Fruit fly (Drosophila melanogaster) whole organism, embryonic: ENCODE measurements around the gene Uvrag.

Source experiments
- Asciz ChIP-seq: fragments of 200-800 bp; sonication (Bioruptor generic); optimal IDR thresholded peaks from 2 replicates; lab custom pipeline; 2017; ENCODE audit warnings: missing biosample characterization, mild to moderate bottlenecking, missing genetic modification characterization, missing genetic modification reagents
- Blimp-1 ChIP-seq: fragments of 200-800 bp; sonication (Bioruptor generic); optimal IDR thresholded peaks from 3 replicates; lab custom pipeline; 2018; ENCODE audit warnings: missing biosample characterization, missing genetic modification characterization, mild to moderate bottlenecking, moderate library complexity, missing genetic modification reagents
- CG12769 ChIP-seq: fragments of 200-800 bp; sonication (Bioruptor generic); optimal IDR thresholded peaks from 2 replicates; lab custom pipeline; 2019; ENCODE audit warnings: missing biosample characterization, mild to moderate bottlenecking, missing genetic modification characterization, moderate library complexity
- CG1603 ChIP-seq: fragments of 200-800 bp; sonication (Bioruptor generic); optimal IDR thresholded peaks from 2 replicates; lab custom pipeline; 2019; ENCODE audit warnings: missing biosample characterization, mild to moderate bottlenecking, missing genetic modification characterization, moderate library complexity
- CG18599 ChIP-seq: fragments of 200-800 bp; sonication (Bioruptor generic); optimal IDR thresholded peaks from 3 replicates; lab custom pipeline; 2017; ENCODE audit warnings: missing biosample characterization, missing genetic modification characterization, mild to moderate bottlenecking, moderate library complexity, missing genetic modification reagents
- CG2116 ChIP-seq: fragments of 200-800 bp; sonication (Bioruptor generic); optimal IDR thresholded peaks from 3 replicates; lab custom pipeline; 2018; ENCODE audit warnings: missing biosample characterization, mild to moderate bottlenecking, missing genetic modification characterization
- CG2712 ChIP-seq: fragments of 200-800 bp; optimal IDR thresholded peaks from 3 replicates; lab custom pipeline; 2019; ENCODE audit warnings: missing biosample characterization, mild to moderate bottlenecking, missing genetic modification characterization, moderate library complexity
- CG3847 ChIP-seq: fragments of 200-800 bp; sonication (Bioruptor generic); IDR thresholded peaks from 2 replicates; pipeline ENCODE4 v1.3.6; 2022; ENCODE audit warnings: missing biosample characterization, missing genetic modification characterization
- CG4424 ChIP-seq: fragments of 200-800 bp; sonication (Bioruptor generic); optimal IDR thresholded peaks from 3 replicates; lab custom pipeline; 2016; ENCODE audit warnings: missing biosample characterization, missing genetic modification characterization
- CG4730 ChIP-seq: fragments of 200-800 bp; sonication (Bioruptor generic); IDR thresholded peaks from 2 replicates; pipeline ENCODE4 v1.3.6; 2022; ENCODE audit warnings: missing biosample characterization, missing genetic modification characterization
- CG6254 ChIP-seq: fragments of 200-800 bp; sonication (Bioruptor generic); optimal IDR thresholded peaks from 3 replicates; lab custom pipeline; 2017; ENCODE audit warnings: mild to moderate bottlenecking, missing biosample characterization, missing genetic modification reagents, missing genetic modification characterization
- CG6689 ChIP-seq: fragments of 200-800 bp; sonication (Bioruptor generic); IDR thresholded peaks from 2 replicates; pipeline ENCODE4 v1.3.6; 2022; ENCODE audit warnings: missing biosample characterization, missing genetic modification characterization
- CG8290 ChIP-seq, 3 experiments: fragments of 200-800 bp; sonication (Bioruptor generic); optimal IDR thresholded peaks; 2 replicates each; lab custom pipeline; 2016 to 2019; ENCODE audit warnings: missing biosample characterization in 3 of 3, missing genetic modification characterization in 3 of 3, mild to moderate bottlenecking in 2 of 3, moderate library complexity in 1 of 3
- CG9609 ChIP-seq: fragments of 200-800 bp; sonication (Bioruptor generic); optimal IDR thresholded peaks from 3 replicates; lab custom pipeline; 2016; ENCODE audit warnings: missing biosample characterization, missing genetic modification characterization
- CHES-1-like ChIP-seq: fragments of 200-800 bp; sonication (Bioruptor generic); optimal IDR thresholded peaks from 2 replicates; lab custom pipeline; 2016; ENCODE audit warnings: missing biosample characterization, missing genetic modification characterization
- Dip2 ChIP-seq: fragments of 200-800 bp; sonication (Bioruptor generic); IDR thresholded peaks from 2 replicates; pipeline ENCODE4 v1.3.6; 2022; ENCODE audit warnings: missing biosample characterization, missing genetic modification characterization
- Ets65A ChIP-seq: fragments of 200-800 bp; sonication (Bioruptor generic); peaks from one replicate; lab custom pipeline; 2016; ENCODE audit warnings: missing biosample characterization, missing genetic modification characterization
- HHEX ChIP-seq: fragments of 200-800 bp; sonication (Bioruptor generic); optimal IDR thresholded peaks from 3 replicates; lab custom pipeline; 2017; ENCODE audit warnings: missing biosample characterization, mild to moderate bottlenecking, missing genetic modification characterization, missing genetic modification reagents
- Oli ChIP-seq: fragments of 200-800 bp; sonication (Bioruptor generic); optimal IDR thresholded peaks from 2 replicates; lab custom pipeline; 2018; ENCODE audit warnings: missing biosample characterization, mild to moderate bottlenecking, missing genetic modification characterization, moderate library complexity
- Ptx1 ChIP-seq: fragments of 200-800 bp; sonication (Bioruptor generic); IDR thresholded peaks from 2 replicates; pipeline ENCODE4 v1.3.6; 2022; ENCODE audit warnings: missing biosample characterization, missing genetic modification characterization
- Ravus ChIP-seq: fragments of 200-800 bp; sonication (Bioruptor generic); IDR thresholded peaks from 2 replicates; pipeline ENCODE4 v1.3.6; 2022; ENCODE audit warnings: missing biosample characterization, missing genetic modification characterization
- Rfx ChIP-seq: fragments of 200-800 bp; sonication (Bioruptor generic); IDR thresholded peaks from 2 replicates; pipeline ENCODE4 v1.3.6; 2022; ENCODE audit warnings: missing biosample characterization, missing genetic modification characterization
- al ChIP-seq: fragments of 200-800 bp; sonication (Bioruptor generic); IDR thresholded peaks from 2 replicates; pipeline ENCODE4 v1.3.6; 2022; ENCODE audit warnings: missing biosample characterization, missing genetic modification characterization
- ara ChIP-seq: fragments of 200-800 bp; sonication (Bioruptor generic); IDR thresholded peaks from 2 replicates; pipeline ENCODE4 v1.3.6; 2022; ENCODE audit warnings: missing biosample characterization, missing genetic modification characterization
- bab2 ChIP-seq: fragments of 200-800 bp; sonication (Bioruptor generic); optimal IDR thresholded peaks from 2 replicates; lab custom pipeline; 2016; ENCODE audit warnings: missing biosample characterization, missing genetic modification characterization
- bcd ChIP-seq: fragments of 200-800 bp; sonication (Bioruptor generic); optimal IDR thresholded peaks from 2 replicates; lab custom pipeline; 2017; ENCODE audit warnings: missing biosample characterization, mild to moderate bottlenecking, missing genetic modification characterization
- cas ChIP-seq: fragments of 200-800 bp; sonication (Bioruptor generic); IDR thresholded peaks from 2 replicates; pipeline ENCODE4 v1.3.6; 2022; ENCODE audit warnings: missing biosample characterization, missing genetic modification characterization
- ci ChIP-seq: fragments of 200-800 bp; sonication (Bioruptor generic); IDR thresholded peaks from 3 replicates; pipeline ENCODE4 v1.3.6; 2022; ENCODE audit warnings: missing biosample characterization, missing genetic modification characterization
- da ChIP-seq: fragments of 200-800 bp; sonication (Bioruptor generic); optimal IDR thresholded peaks from 2 replicates; lab custom pipeline; 2016; ENCODE audit warnings: missing biosample characterization, missing genetic modification characterization
- dmrt11E ChIP-seq: fragments of 200-800 bp; sonication (Bioruptor generic); optimal IDR thresholded peaks from 3 replicates; lab custom pipeline; 2018; ENCODE audit warnings: missing biosample characterization, mild to moderate bottlenecking, missing genetic modification characterization, moderate library complexity
- exex ChIP-seq: fragments of 200-800 bp; sonication (Bioruptor generic); optimal IDR thresholded peaks from 4 replicates; lab custom pipeline; 2018; ENCODE audit warnings: missing biosample characterization, mild to moderate bottlenecking, missing genetic modification characterization, moderate library complexity
- fd96Cb ChIP-seq: fragments of 200-800 bp; sonication (Bioruptor generic); optimal IDR thresholded peaks from 2 replicates; lab custom pipeline; 2018; ENCODE audit warnings: missing biosample characterization, mild to moderate bottlenecking, missing genetic modification characterization, moderate library complexity
- gem ChIP-seq: fragments of 200-800 bp; sonication (Bioruptor generic); optimal IDR thresholded peaks from 2 replicates; lab custom pipeline; 2019; ENCODE audit warnings: missing biosample characterization, mild to moderate bottlenecking, missing genetic modification characterization, moderate library complexity
- jigr1 ChIP-seq: fragments of 200-800 bp; sonication (Bioruptor generic); IDR thresholded peaks from 3 replicates; pipeline ENCODE4 v1.3.6; 2022; ENCODE audit warnings: missing biosample characterization, missing genetic modification characterization
- lab ChIP-seq: fragments of 200-800 bp; sonication (Bioruptor generic); optimal IDR thresholded peaks from 3 replicates; lab custom pipeline; 2017; ENCODE audit warnings: missing biosample characterization, missing genetic modification characterization, mild to moderate bottlenecking, moderate library complexity, missing genetic modification reagents
- lilli ChIP-seq: fragments of 200-800 bp; sonication (Bioruptor generic); optimal IDR thresholded peaks from 3 replicates; lab custom pipeline; 2016; ENCODE audit warnings: missing biosample characterization, missing genetic modification characterization
- lov ChIP-seq, 2 experiments: fragments of 200-800 bp in 1 of 2; fragments of >200 bp in 1 of 2; sonication (Bioruptor generic) in 1 of 2; IDR thresholded peaks in 1 of 2; optimal IDR thresholded peaks in 1 of 2; 2 replicates in 1 of 2; 3 replicates in 1 of 2; pipeline versions ENCODE4 v1.3.6 to Lab custom; 2017 to 2022; ENCODE audit warnings: missing biosample characterization in 1 of 2, missing genetic modification characterization in 1 of 2
- mirr ChIP-seq: fragments of 200-800 bp; sonication (Bioruptor generic); optimal IDR thresholded peaks from 3 replicates; lab custom pipeline; 2018; ENCODE audit warnings: missing biosample characterization, mild to moderate bottlenecking, missing genetic modification characterization
- oc ChIP-seq: fragments of 200-800 bp; sonication (Bioruptor generic); optimal IDR thresholded peaks from 2 replicates; lab custom pipeline; 2018; ENCODE audit warnings: missing biosample characterization, mild to moderate bottlenecking, missing genetic modification characterization, moderate library complexity
- onecut ChIP-seq: fragments of 200-800 bp; sonication (Bioruptor generic); IDR thresholded peaks from 2 replicates; pipeline ENCODE4 v1.3.6; 2022; ENCODE audit warnings: missing biosample characterization, missing genetic modification characterization
- org-1 ChIP-seq: fragments of 200-800 bp; sonication (Bioruptor generic); optimal IDR thresholded peaks from 2 replicates; lab custom pipeline; 2017; ENCODE audit warnings: missing biosample characterization, missing genetic modification characterization
- sob ChIP-seq: fragments of 200-800 bp; sonication (Bioruptor generic); IDR thresholded peaks from 2 replicates; pipeline ENCODE4 v1.3.6; 2022; ENCODE audit warnings: missing biosample characterization, missing genetic modification characterization
- ssp ChIP-seq: fragments of 200-800 bp; sonication (Bioruptor generic); IDR thresholded peaks from 2 replicates; pipeline ENCODE4 v1.3.6; 2022; ENCODE audit warnings: missing biosample characterization, missing genetic modification characterization
- tap ChIP-seq: fragments of 200-800 bp; optimal IDR thresholded peaks from 3 replicates; lab custom pipeline; 2019; ENCODE audit warnings: missing biosample characterization, mild to moderate bottlenecking, missing genetic modification characterization, moderate library complexity
- unpg ChIP-seq: fragments of 200-800 bp; sonication (Bioruptor generic); optimal IDR thresholded peaks from 3 replicates; lab custom pipeline; 2018; ENCODE audit warnings: missing biosample characterization, mild to moderate bottlenecking, missing genetic modification characterization, moderate library complexity
- vfl ChIP-seq: fragments of 200-800 bp; sonication (Bioruptor generic); optimal IDR thresholded peaks from 2 replicates; lab custom pipeline; 2016; ENCODE audit warnings: missing biosample characterization, missing genetic modification characterization
- wdn ChIP-seq: fragments of 200-800 bp; sonication (Bioruptor generic); IDR thresholded peaks from 2 replicates; pipeline ENCODE4 v1.3.6; 2022; ENCODE audit warnings: missing biosample characterization, missing genetic modification characterization

Uvrag gene

DNA sequence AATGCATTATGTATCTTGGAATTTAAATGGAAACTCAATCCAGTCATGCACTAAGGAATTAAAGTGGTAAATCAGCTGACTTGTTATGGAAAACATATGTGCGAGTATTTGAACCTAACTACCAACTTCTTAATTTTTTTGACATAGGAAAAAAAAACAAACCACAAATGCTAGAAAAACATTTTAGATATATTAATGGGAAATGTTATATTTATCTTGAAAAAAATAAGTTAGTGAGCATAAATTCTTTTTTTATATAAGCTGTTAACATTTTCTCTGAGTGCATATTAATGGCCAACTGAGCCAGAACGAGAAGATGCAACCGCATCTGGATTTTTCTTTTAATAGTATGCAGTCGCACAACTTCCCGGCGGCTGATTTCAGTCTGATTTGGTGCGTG lies 35.4 kb upstream of the Uvrag start:
- TF ChIP-seq CG4730 (GFP tag; lab: Robert Waterston, UW) (no peak), Ptx1 (GFP tag; lab: Robert Waterston, UW) (no peak), CG3847 (GFP tag; lab: Robert Waterston, UW) (no peak)

DNA sequence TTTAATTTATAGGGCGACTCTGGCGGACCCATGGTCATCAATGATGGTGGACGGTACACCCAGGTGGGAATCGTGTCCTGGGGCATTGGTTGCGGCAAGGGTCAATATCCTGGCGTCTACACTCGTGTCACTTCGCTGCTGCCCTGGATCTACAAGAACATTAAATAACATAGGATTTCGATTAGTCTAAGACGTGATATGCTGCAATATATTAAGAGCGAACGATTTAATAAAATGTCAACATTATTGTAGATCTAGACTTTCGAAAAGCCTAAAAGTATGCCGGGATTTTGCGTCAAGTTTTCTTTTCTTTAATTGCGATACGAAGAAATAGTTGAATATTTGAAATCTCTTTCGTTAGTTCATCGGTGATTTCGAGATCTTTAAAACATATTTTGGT lies 29.4 kb upstream of the Uvrag start, which contains the start of gene Naa20B:
Gene Naa20B, plus strand, starts transcription at position 301 of the 400 bp plus-strand sequence.
- TF ChIP-seq ci (GFP tag; lab: Robert Waterston, UW) (no peak), bab2 (GFP tag; lab: Kevin White, UChicago) (no peak), lab (no peak), ssp (GFP tag; lab: Robert Waterston, UW) (no peak), Ravus (no peak), lov (optimal IDR thresholded peaks at IDR 0.05; lab: Kevin White, UChicago) (no peak), lov (GFP tag; IDR thresholded peaks at IDR 0.05; lab: Robert Waterston, UW) (no peak)
- TF ChIP-seq, all 482 proteins: peak for 0

DNA sequence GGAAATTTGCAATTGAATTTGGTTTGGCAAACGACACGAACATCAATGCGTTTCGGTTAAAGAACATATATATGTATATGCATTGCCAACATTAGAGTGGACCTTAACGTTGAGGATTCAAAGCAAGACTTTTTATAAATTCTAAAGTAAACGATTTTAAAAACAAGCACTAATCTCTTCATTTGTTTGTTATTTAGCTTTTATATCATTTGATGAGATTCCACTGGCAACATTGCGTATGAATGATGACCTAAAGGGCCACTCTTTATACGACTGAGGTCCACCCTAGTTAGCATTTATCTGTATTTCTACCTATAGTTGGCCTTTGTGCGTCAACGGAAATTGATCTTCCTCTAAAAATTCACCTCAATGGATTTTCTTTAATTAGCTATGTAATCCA lies 27.9 kb upstream of the Uvrag start:
- TF ChIP-seq CG2712 (tag; lab: Kevin White, UChicago) (peak; percentile 50), unpg (GFP tag; lab: Kevin White, UChicago) (peak; percentile 62), CG1603 (tag; lab: Kevin White, UChicago) (peak; percentile 32), CG6254 (GFP tag; lab: Kevin White, UChicago) (peak; percentile 3), ara (GFP tag; lab: Robert Waterston, UW) (0 out of 2 replicates have a peak, but pooled peaks have one; percentile 26), CG2116 (GFP tag; lab: Kevin White, UChicago) (no peak), CHES-1-like (GFP tag; lab: Kevin White, UChicago) (no peak), Asciz (GFP tag; lab: Kevin White, UChicago) (peak; percentile 7), fd96Cb (tag; lab: Kevin White, UChicago) (peak; percentile 19), Rfx (peak; percentile 47), CG8290 (GFP tag; optimal IDR thresholded peaks at IDR 0.05; lab: Kevin White, UChicago) (no peak), CG8290 (tag; optimal IDR thresholded peaks at IDR 0.05; lab: Kevin White, UChicago) (no peak), CG6689 (peak; percentile 36; the same call in 1 of the 2 replicates), gem (tag; lab: Kevin White, UChicago) (peak; percentile 68), dmrt11E (tag; lab: Kevin White, UChicago) (no peak), HHEX (GFP tag; lab: Kevin White, UChicago) (peak; percentile 30), exex (tag; lab: Kevin White, UChicago) (no peak), CG12769 (peak; percentile 15), cas (GFP tag; lab: Robert Waterston, UW) (no peak), CG9609 (GFP tag; lab: Kevin White, UChicago) (no peak), da (GFP tag; lab: Kevin White, UChicago) (no peak), onecut (GFP tag; lab: Robert Waterston, UW) (no peak), tap (peak; percentile 43), Ets65A (GFP tag; lab: Kevin White, UChicago) (peak; percentile 31), Dip2 (GFP tag; lab: Robert Waterston, UW) (no peak), jigr1 (no peak), Blimp-1 (GFP tag; lab: Kevin White, UChicago) (peak; percentile 52), lilli (no peak), al (GFP tag; lab: Robert Waterston, UW) (peak; percentile 25; the same call in 1 of the 2 replicates), bcd (peak; percentile 1), Oli (tag; lab: Kevin White, UChicago) (peak; percentile 34), ci (GFP tag; lab: Robert Waterston, UW) (peak; percentile 51; the same call in 2 of the 3 replicates), wdn (no peak), org-1 (no peak), CG18599 (GFP tag; lab: Kevin White, UChicago) (peak; percentile 20), oc (tag; lab: Kevin White, UChicago) (no peak), mirr (GFP tag; lab: Kevin White, UChicago) (no peak), vfl (no peak), CG4424 (GFP tag; lab: Kevin White, UChicago) (peak; percentile 18), sob (GFP tag; lab: Robert Waterston, UW) (no peak)
